Fruit fly (Drosophila melanogaster) whole organism, embryonic: ENCODE data around the gene CG15891.

Experiments
- Abd-B ChIP-seq: fragments of 200-800 bp; sonication (Bioruptor generic); optimal IDR thresholded peaks from 2 replicates; lab custom pipeline; 2018; ENCODE audit warnings: missing biosample characterization, mild to moderate bottlenecking, missing genetic modification characterization, moderate library complexity
- CG10267 ChIP-seq: fragments of 200-800 bp; sonication (Bioruptor generic); optimal IDR thresholded peaks from 2 replicates; lab custom pipeline; 2018; ENCODE audit warnings: missing biosample characterization, mild to moderate bottlenecking, missing genetic modification characterization, moderate library complexity
- CG10366 ChIP-seq: fragments of 200-800 bp; sonication (Bioruptor generic); IDR thresholded peaks from 2 replicates; pipeline ENCODE4 v1.3.6; 2022; ENCODE audit warnings: missing biosample characterization, missing genetic modification characterization
- CG10565 ChIP-seq: fragments of 200-800 bp; sonication (Bioruptor generic); optimal IDR thresholded peaks from 3 replicates; lab custom pipeline; 2016; ENCODE audit warnings: missing biosample characterization, mild to moderate bottlenecking, missing genetic modification characterization
- CG12104 ChIP-seq: fragments of 200-800 bp; sonication (Bioruptor generic); optimal IDR thresholded peaks from 3 replicates; lab custom pipeline; 2016; ENCODE audit warnings: missing biosample characterization, missing genetic modification characterization
- CG12299 ChIP-seq: fragments of 200-800 bp; sonication (Bioruptor generic); optimal IDR thresholded peaks from 2 replicates; lab custom pipeline; 2018; ENCODE audit warnings: missing biosample characterization, mild to moderate bottlenecking, missing genetic modification characterization
- CG1233 ChIP-seq: fragments of 200-800 bp; sonication (Bioruptor generic); optimal IDR thresholded peaks from 4 replicates; lab custom pipeline; 2018; ENCODE audit warnings: missing biosample characterization, mild to moderate bottlenecking, missing genetic modification characterization
- CG12744 ChIP-seq: fragments of 200-800 bp; sonication (Bioruptor generic); optimal IDR thresholded peaks from 2 replicates; lab custom pipeline; 2016; ENCODE audit warnings: missing biosample characterization, missing genetic modification characterization
- CG12942 ChIP-seq: fragments of 200-800 bp; sonication (Bioruptor generic); optimal IDR thresholded peaks from 3 replicates; lab custom pipeline; 2016; ENCODE audit warnings: missing biosample characterization, missing genetic modification characterization
- CG13287 ChIP-seq: fragments of 200-800 bp; sonication (Bioruptor generic); IDR thresholded peaks from 2 replicates; pipeline ENCODE4 v1.3.6; 2022; ENCODE audit warnings: missing biosample characterization, missing genetic modification characterization; ENCODE audit not compliant: partially characterized antibody
- CG13424 ChIP-seq: fragments of 200-800 bp; sonication (Bioruptor generic); optimal IDR thresholded peaks from 2 replicates; lab custom pipeline; 2019; ENCODE audit warnings: missing biosample characterization, mild to moderate bottlenecking, missing genetic modification characterization, moderate library complexity
- CG16779 ChIP-seq: fragments of 200-800 bp; sonication (Bioruptor generic); IDR thresholded peaks from 2 replicates; pipeline ENCODE4 v1.3.6; 2022; ENCODE audit warnings: missing biosample characterization, missing genetic modification characterization
- CG17385 ChIP-seq: fragments of 200-800 bp; sonication (Bioruptor generic); optimal IDR thresholded peaks from 3 replicates; lab custom pipeline; 2018; ENCODE audit warnings: missing biosample characterization, mild to moderate bottlenecking, missing genetic modification characterization
- CG18476 ChIP-seq: fragments of 200-800 bp; sonication (Bioruptor generic); optimal IDR thresholded peaks from 2 replicates; lab custom pipeline; 2016; ENCODE audit warnings: missing biosample characterization, mild to moderate bottlenecking, missing genetic modification characterization
- CG2202 ChIP-seq: fragments of 200-800 bp; sonication (Bioruptor generic); optimal IDR thresholded peaks from 2 replicates; lab custom pipeline; 2018; ENCODE audit warnings: missing biosample characterization, mild to moderate bottlenecking, missing genetic modification characterization
- CG30403 ChIP-seq: fragments of 200-800 bp; sonication (Bioruptor generic); optimal IDR thresholded peaks from 3 replicates; lab custom pipeline; 2016; ENCODE audit warnings: missing biosample characterization, missing genetic modification characterization
- CG31441 ChIP-seq: fragments of 200-800 bp; sonication (Bioruptor generic); IDR thresholded peaks from 2 replicates; pipeline ENCODE4 v1.3.6; 2022; ENCODE audit warnings: missing biosample characterization, missing genetic modification characterization
- CG33213 ChIP-seq: fragments of 200-800 bp; sonication (Bioruptor generic); optimal IDR thresholded peaks from 3 replicates; lab custom pipeline; 2016; ENCODE audit warnings: missing biosample characterization, missing genetic modification characterization
- CG4617 ChIP-seq: fragments of 200-800 bp; sonication (Bioruptor generic); optimal IDR thresholded peaks from 3 replicates; lab custom pipeline; 2016; ENCODE audit warnings: missing biosample characterization, missing genetic modification characterization, borderline replicate concordance
- CG5953 ChIP-seq: fragments of 200-800 bp; sonication (Bioruptor generic); IDR thresholded peaks from 2 replicates; pipeline ENCODE4 v1.3.6; 2022; ENCODE audit warnings: missing biosample characterization, missing genetic modification characterization
- CG6272 ChIP-seq: fragments of 200-800 bp; sonication (Bioruptor generic); IDR thresholded peaks from 2 replicates; pipeline ENCODE4 v1.3.6; 2022; ENCODE audit warnings: missing biosample characterization, missing genetic modification characterization
- CG7786 ChIP-seq: fragments of 200-800 bp; sonication (Bioruptor generic); optimal IDR thresholded peaks from 2 replicates; lab custom pipeline; 2016; ENCODE audit warnings: missing biosample characterization, missing genetic modification characterization
- CG7928 ChIP-seq: fragments of 200-800 bp; sonication (Bioruptor generic); optimal IDR thresholded peaks from 2 replicates; lab custom pipeline; 2017; ENCODE audit warnings: missing biosample characterization, mild to moderate bottlenecking, missing genetic modification characterization
- CG8281 ChIP-seq: fragments of 200-800 bp; sonication (Bioruptor generic); optimal IDR thresholded peaks from 2 replicates; lab custom pipeline; 2018; ENCODE audit warnings: missing biosample characterization, mild to moderate bottlenecking, missing genetic modification characterization, moderate library complexity
- CG8765 ChIP-seq: fragments of 200-800 bp; sonication (Bioruptor generic); IDR thresholded peaks from 2 replicates; pipeline ENCODE4 v1.3.6; 2022; ENCODE audit warnings: missing biosample characterization, missing genetic modification characterization
- CG9932 ChIP-seq: fragments of 200-800 bp; sonication (Bioruptor generic); IDR thresholded peaks from 2 replicates; pipeline ENCODE4 v1.3.6; 2022; ENCODE audit warnings: missing biosample characterization, missing genetic modification characterization
- D ChIP-seq, 2 experiments: fragments of 200-800 bp in 1 of 2; fragments of >200 bp in 1 of 2; sonication (Bioruptor generic) in 1 of 2; optimal IDR thresholded peaks; 2 replicates in 1 of 2; 3 replicates in 1 of 2; lab custom pipeline; 2017; ENCODE audit warnings: mild to moderate bottlenecking in 1 of 2, missing biosample characterization in 1 of 2, missing genetic modification characterization in 1 of 2, missing genetic modification reagents in 1 of 2
- ERR ChIP-seq: fragments of 200-800 bp; sonication (Bioruptor generic); optimal IDR thresholded peaks from 2 replicates; lab custom pipeline; 2016; ENCODE audit warnings: missing biosample characterization, missing genetic modification characterization
- Elba2 ChIP-seq: fragments of 200-800 bp; sonication (Bioruptor generic); optimal IDR thresholded peaks from 3 replicates; lab custom pipeline; 2016; ENCODE audit warnings: missing biosample characterization, missing genetic modification characterization
- Fer1 ChIP-seq: fragments of 200-800 bp; sonication (Bioruptor generic); optimal IDR thresholded peaks from 2 replicates; lab custom pipeline; 2017; ENCODE audit warnings: missing biosample characterization, mild to moderate bottlenecking, missing genetic modification characterization
- Gug ChIP-seq: fragments of 200-800 bp; sonication (Bioruptor generic); IDR thresholded peaks from 4 replicates; pipeline ENCODE4 v1.3.6; 2022; ENCODE audit warnings: missing biosample characterization, missing genetic modification characterization
- HLHmδ ChIP-seq: fragments of 200-800 bp; sonication (Bioruptor generic); optimal IDR thresholded peaks from 2 replicates; lab custom pipeline; 2018; ENCODE audit warnings: missing biosample characterization, mild to moderate bottlenecking, missing genetic modification characterization, moderate library complexity
- HmgZ ChIP-seq: fragments of 200-800 bp; sonication (Bioruptor generic); optimal IDR thresholded peaks from 2 replicates; lab custom pipeline; 2018; ENCODE audit warnings: missing biosample characterization, mild to moderate bottlenecking, missing genetic modification characterization
- Med ChIP-seq: fragments of 200-800 bp; sonication (Bioruptor generic); peaks from one replicate; lab custom pipeline; 2016; ENCODE audit warnings: missing biosample characterization, missing genetic modification characterization, mild to moderate bottlenecking, inconsistent platforms, moderate library complexity
- Usf ChIP-seq: fragments of 200-800 bp; sonication (Bioruptor generic); optimal IDR thresholded peaks from 2 replicates; lab custom pipeline; 2017; ENCODE audit warnings: missing genotype, missing biosample characterization, missing genetic modification characterization
- chn ChIP-seq: fragments of 200-800 bp; sonication (Bioruptor generic); optimal IDR thresholded peaks from 2 replicates; lab custom pipeline; 2016; ENCODE audit warnings: missing biosample characterization, missing genetic modification characterization
- ci ChIP-seq: fragments of 200-800 bp; sonication (Bioruptor generic); IDR thresholded peaks from 3 replicates; pipeline ENCODE4 v1.3.6; 2022; ENCODE audit warnings: missing biosample characterization, missing genetic modification characterization
- danr ChIP-seq: fragments of 200-800 bp; sonication (Bioruptor generic); IDR thresholded peaks from 2 replicates; pipeline ENCODE4 v1.3.6; 2022; ENCODE audit warnings: missing biosample characterization, missing genetic modification characterization
- grau ChIP-seq: fragments of 200-800 bp; optimal IDR thresholded peaks from 3 replicates; lab custom pipeline; 2019; ENCODE audit warnings: missing biosample characterization, mild to moderate bottlenecking, missing genetic modification characterization, moderate library complexity
- h ChIP-seq: fragments of >200 bp; optimal IDR thresholded peaks from 2 replicates; lab custom pipeline; 2017
- hth ChIP-seq: fragments of >200 bp; optimal IDR thresholded peaks from 2 replicates; lab custom pipeline; 2017; ENCODE audit warnings: inconsistent platforms
- kay ChIP-seq: fragments of 200-800 bp; sonication (Bioruptor generic); optimal IDR thresholded peaks from 2 replicates; lab custom pipeline; 2016; ENCODE audit warnings: missing biosample characterization, missing genetic modification characterization
- nerfin-1 ChIP-seq: fragments of 200-800 bp; sonication (Bioruptor generic); optimal IDR thresholded peaks from 3 replicates; lab custom pipeline; 2019; ENCODE audit warnings: missing biosample characterization, mild to moderate bottlenecking, missing genetic modification characterization, moderate library complexity
- nom ChIP-seq: fragments of 200-800 bp; sonication (Bioruptor generic); optimal IDR thresholded peaks from 2 replicates; lab custom pipeline; 2017; ENCODE audit warnings: missing biosample characterization, missing genetic modification characterization, mild to moderate bottlenecking, moderate library complexity, missing genetic modification reagents
- phol ChIP-seq: fragments of 200-800 bp; sonication (Bioruptor generic); optimal IDR thresholded peaks from 3 replicates; lab custom pipeline; 2018; ENCODE audit warnings: missing biosample characterization, mild to moderate bottlenecking, missing genetic modification characterization, moderate library complexity
- pum ChIP-seq: fragments of 200-800 bp; sonication (Bioruptor generic); optimal IDR thresholded peaks from 2 replicates; lab custom pipeline; 2016; ENCODE audit warnings: missing biosample characterization, missing genetic modification characterization
- scrt ChIP-seq: fragments of 200-800 bp; sonication (Bioruptor generic); optimal IDR thresholded peaks from 2 replicates; lab custom pipeline; 2018; ENCODE audit warnings: missing biosample characterization, mild to moderate bottlenecking, missing genetic modification characterization, moderate library complexity
- slbo ChIP-seq: fragments of 200-800 bp; sonication (Bioruptor generic); IDR thresholded peaks from 2 replicates; pipeline ENCODE4 v1.3.6; 2022; ENCODE audit warnings: missing biosample characterization, missing genetic modification characterization
- slou ChIP-seq: fragments of 200-800 bp; sonication (Bioruptor generic); optimal IDR thresholded peaks from 3 replicates; lab custom pipeline; 2016; ENCODE audit warnings: missing biosample characterization, missing genetic modification characterization
- ssp ChIP-seq: fragments of 200-800 bp; sonication (Bioruptor generic); IDR thresholded peaks from 2 replicates; pipeline ENCODE4 v1.3.6; 2022; ENCODE audit warnings: missing biosample characterization, missing genetic modification characterization
- usp ChIP-seq: fragments of >200 bp; optimal IDR thresholded peaks from 2 replicates; lab custom pipeline; 2017; ENCODE audit warnings: missing biosample characterization, missing genetic modification characterization

The CG15891 gene

DNA sequence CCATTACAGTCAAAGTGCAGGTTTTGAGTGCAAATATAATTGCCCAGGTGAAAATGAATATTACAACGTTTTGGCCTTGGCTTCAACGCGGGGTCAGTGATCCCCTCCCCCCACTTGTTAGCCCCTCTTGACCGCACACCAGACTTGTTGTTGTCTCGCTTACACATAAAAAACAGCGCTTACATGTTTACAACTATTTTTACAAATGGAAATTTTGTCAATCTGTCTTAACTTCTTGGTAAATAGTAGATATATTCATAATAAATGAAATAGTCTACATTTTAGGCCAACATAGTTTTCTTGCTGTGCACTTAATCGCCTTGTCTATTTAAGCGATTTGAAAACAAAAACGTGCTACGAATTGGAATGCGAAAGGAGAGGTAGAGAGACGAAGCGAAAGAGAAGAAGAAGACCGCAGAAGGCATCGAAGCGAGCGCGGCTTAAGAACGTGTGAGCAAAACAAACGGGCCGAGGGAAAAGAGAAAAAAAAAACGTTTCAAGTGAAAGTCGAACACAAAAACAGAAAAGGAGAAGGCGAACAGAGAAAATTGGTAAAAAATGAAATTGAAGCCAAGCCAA lies 44.9 kb upstream of the CG15891 start (continued):
- no peak for TF ChIP-seq CG13287 (GFP tag; lab: Robert Waterston, UW)
- no peak for TF ChIP-seq CG8765 (GFP tag; lab: Robert Waterston, UW)
- TF ChIP-seq slbo: peak; percentile 77
- no peak for TF ChIP-seq ERR (GFP tag; lab: Kevin White, UChicago)
- TF ChIP-seq CG6272 (GFP tag; lab: Robert Waterston, UW): no peak
- no peak for TF ChIP-seq h (lab: Kevin White, UChicago)
- TF ChIP-seq Fer1 (GFP tag; lab: Kevin White, UChicago): peak; percentile 29
- TF ChIP-seq CG8281 (tag; lab: Kevin White, UChicago): no peak
- peak; percentile 49 for TF ChIP-seq Abd-B (GFP tag; lab: Kevin White, UChicago)
- TF ChIP-seq HLHmδ (GFP tag; lab: Kevin White, UChicago): no peak
- TF ChIP-seq CG12104 (GFP tag; lab: Kevin White, UChicago): peak; percentile 41
- TF ChIP-seq chn (GFP tag; lab: Kevin White, UChicago): peak; percentile 22
- peak; percentile 23 for TF ChIP-seq CG12299
- peak; percentile 36 for TF ChIP-seq CG17385 (GFP tag; lab: Kevin White, UChicago)
- TF ChIP-seq CG31441: no peak
- TF ChIP-seq CG1233 (GFP tag; lab: Kevin White, UChicago): peak; percentile 14
- peak; percentile 43 for TF ChIP-seq CG30403 (GFP tag; lab: Kevin White, UChicago)
- TF ChIP-seq CG12744: no peak
- peak; percentile 55 for TF ChIP-seq CG10366 (GFP tag; lab: Robert Waterston, UW)
- TF ChIP-seq CG13424 (tag; lab: Kevin White, UChicago): peak; percentile 65
- no peak for TF ChIP-seq usp
- TF ChIP-seq Gug (GFP tag; lab: Robert Waterston, UW): 0 out of 4 replicates have a peak, but pooled peaks have one; percentile 17
- TF ChIP-seq slou (GFP tag; lab: Kevin White, UChicago): no peak
- peak; percentile 57 for TF ChIP-seq phol (tag; lab: Kevin White, UChicago)
- no peak for TF ChIP-seq CG16779 (GFP tag; lab: Robert Waterston, UW)
- no peak for TF ChIP-seq CG5953 (GFP tag; lab: Robert Waterston, UW)
- no peak for TF ChIP-seq hth
- TF ChIP-seq CG18476 (GFP tag; lab: Kevin White, UChicago): peak; percentile 29
- no peak for TF ChIP-seq nom (GFP tag; lab: Kevin White, UChicago)
- peak; percentile 21 for TF ChIP-seq CG33213 (GFP tag; lab: Kevin White, UChicago)
- peak; percentile 87 for TF ChIP-seq ci
- TF ChIP-seq nerfin-1 (tag; lab: Kevin White, UChicago): no peak
- TF ChIP-seq D (optimal IDR thresholded peaks at IDR 0.05; lab: Kevin White, UChicago): no peak
- no peak for TF ChIP-seq D (GFP tag; optimal IDR thresholded peaks at IDR 0.05; lab: Kevin White, UChicago)
- TF ChIP-seq CG7786 (GFP tag; lab: Kevin White, UChicago): peak; percentile 12
- no peak for TF ChIP-seq CG10565
- peak; percentile 4 for TF ChIP-seq CG10267
- TF ChIP-seq ssp (GFP tag; lab: Robert Waterston, UW): peak; percentile 57
- peak; percentile 90 for TF ChIP-seq Med (GFP tag; lab: Kevin White, UChicago)
- TF ChIP-seq danr: no peak
- TF ChIP-seq kay: no peak
- peak; percentile 64 for TF ChIP-seq CG9932
- TF ChIP-seq grau (tag; lab: Kevin White, UChicago): peak; percentile 63
- TF ChIP-seq scrt (GFP tag; lab: Kevin White, UChicago): peak; percentile 54
- TF ChIP-seq HmgZ: peak; percentile 25
- no peak for TF ChIP-seq CG2202
- peak; percentile 10 for TF ChIP-seq CG12942 (GFP tag; lab: Kevin White, UChicago)
- no peak for TF ChIP-seq Usf
- TF ChIP-seq CG4617 (GFP tag; lab: Kevin White, UChicago): no peak
- TF ChIP-seq Elba2: no peak
- no peak for TF ChIP-seq CG7928 (GFP tag; lab: Kevin White, UChicago)
- TF ChIP-seq pum (GFP tag; lab: Kevin White, UChicago): peak; percentile 4
